Worm (Caenorhabditis elegans): ENCODE measurements around the gene F20A1.6.

ce11 chrV:7051133-7051765 lies 24.3 kb upstream of the F20A1.6 start, which contains the start of the genes tofu-2 and spig-1:
- no peak for TF ChIP-seq zim-3 (tag; optimal IDR thresholded peaks at IDR 0.05)
- TF ChIP-seq rcor-1 (GFP tag; IDR thresholded peaks at IDR 0.05), result no peak
- no peak for TF ChIP-seq snpc-4 (GFP tag; optimal IDR thresholded peaks at IDR 0.05)
- no peak for TF ChIP-seq snpc-4 (tag; optimal IDR thresholded peaks at IDR 0.05)
- TF ChIP-seq mes-4 (tag; optimal IDR thresholded peaks at IDR 0.05), result no peak

All from whole organism, young adult.